Fruit fly (Drosophila melanogaster): ENCODE data around the gene ChLD3.

ChLD3 gene

DNA sequence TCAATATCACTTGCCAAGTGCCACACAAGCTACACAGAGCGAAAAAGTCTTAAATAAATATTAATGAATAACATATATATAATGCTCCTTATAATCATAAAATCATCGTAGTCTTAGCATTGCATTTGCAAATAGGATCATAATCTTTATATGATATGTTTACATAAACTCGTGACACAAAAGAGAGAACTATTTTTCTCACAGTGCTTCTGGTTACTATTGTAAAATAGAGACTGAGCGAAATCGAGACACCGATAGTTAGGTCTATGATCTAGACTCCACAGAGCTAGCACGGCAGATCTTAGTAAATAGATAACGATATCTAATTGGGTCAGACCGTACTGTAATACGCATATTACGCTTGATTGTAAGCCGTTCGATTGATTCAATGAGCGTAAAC is 29.0 kb upstream of the ChLD3 start (continued):
- TF ChIP-seq gfzf (GFP tag; optimal IDR thresholded peaks at IDR 0.05) (no peak), NfI (GFP tag; optimal IDR thresholded peaks at IDR 0.05) (peak; percentile 71), Poxn (GFP tag; IDR thresholded peaks at IDR 0.05) (no peak), kay (GFP tag; optimal IDR thresholded peaks at IDR 0.05) (peak; percentile 55), ara (GFP tag; IDR thresholded peaks at IDR 0.05) (no peak), CG43689 (GFP tag; IDR thresholded peaks at IDR 0.05) (peak; percentile 67; the same call in 1 of the 2 replicates), zfh1 (GFP tag; IDR thresholded peaks at IDR 0.05) (peak; percentile 80), CG10431 (GFP tag; optimal IDR thresholded peaks at IDR 0.05) (no peak), CG18476 (GFP tag; optimal IDR thresholded peaks at IDR 0.05) (peak; percentile 52), dmrt11E (tag; optimal IDR thresholded peaks at IDR 0.05) (peak; percentile 58), Hey (tag; optimal IDR thresholded peaks at IDR 0.05) (no peak), CG1233 (GFP tag; optimal IDR thresholded peaks at IDR 0.05) (no peak), CG17912 (GFP tag; optimal IDR thresholded peaks at IDR 0.05) (no peak), Ptx1 (GFP tag; IDR thresholded peaks at IDR 0.05) (peak; percentile 89), D19A (tag; optimal IDR thresholded peaks at IDR 0.05) (peak; percentile 66), sens (GFP tag) (peak; percentile 85), CG8290 (GFP tag; optimal IDR thresholded peaks at IDR 0.05) (peak; percentile 15), CG8290 (tag; optimal IDR thresholded peaks at IDR 0.05) (peak in 1 of 2 experiments; percentile 52), CG7357 (GFP tag; IDR thresholded peaks at IDR 0.05) (no peak), CG32532 (GFP tag; IDR thresholded peaks at IDR 0.05) (no peak), CG4854 (GFP tag; optimal IDR thresholded peaks at IDR 0.05) (no peak), ems (GFP tag; optimal IDR thresholded peaks at IDR 0.05) (peak; percentile 34), z (GFP tag; IDR thresholded peaks at IDR 0.05) (no peak), tgo (GFP tag; IDR thresholded peaks at IDR 0.05) (peak; percentile 78), Trl (optimal IDR thresholded peaks at IDR 0.05) (no peak), Trl (GFP tag; optimal IDR thresholded peaks at IDR 0.05) (no peak), CG6175 (GFP tag; IDR thresholded peaks at IDR 0.05) (no peak), CG3163 (GFP tag; optimal IDR thresholded peaks at IDR 0.05) (no peak), Mad (GFP tag; optimal IDR thresholded peaks at IDR 0.05) (no peak), Awh (GFP tag; IDR thresholded peaks at IDR 0.05) (no peak), fd96Cb (tag; optimal IDR thresholded peaks at IDR 0.05) (peak; percentile 51), Hmx (GFP tag; optimal IDR thresholded peaks at IDR 0.05) (no peak), pum (GFP tag; optimal IDR thresholded peaks at IDR 0.05) (peak; percentile 4), CG6683 (GFP tag; optimal IDR thresholded peaks at IDR 0.05) (no peak), cato (GFP tag; optimal IDR thresholded peaks at IDR 0.05; ENCODE audit: borderline replicate concordance) (peak; percentile 30), nau (GFP tag; optimal IDR thresholded peaks at IDR 0.05) (no peak), CG13424 (tag; optimal IDR thresholded peaks at IDR 0.05) (peak; percentile 83), unc-4 (GFP tag; IDR thresholded peaks at IDR 0.05; ENCODE audit: partially characterized antibody) (no peak), CG7745 (tag; optimal IDR thresholded peaks at IDR 0.05) (no peak), gem (tag; optimal IDR thresholded peaks at IDR 0.05) (peak; percentile 89), sens-2 (GFP tag; IDR thresholded peaks at IDR 0.05) (peak; percentile 67), sna (GFP tag; IDR thresholded peaks at IDR 0.05; ENCODE audit: partially characterized antibody) (no peak), jumu (GFP tag; optimal IDR thresholded peaks at IDR 0.05) (no peak), lbe (GFP tag; optimal IDR thresholded peaks at IDR 0.05) (no peak), sd (tag; optimal IDR thresholded peaks at IDR 0.05) (no peak), HLHmδ (GFP tag; optimal IDR thresholded peaks at IDR 0.05) (no peak), dimm (GFP tag; IDR thresholded peaks at IDR 0.05) (no peak), CG11695 (GFP tag; IDR thresholded peaks at IDR 0.05) (peak; percentile 53; the same call in 2 of the 3 replicates), bbx (GFP tag; IDR thresholded peaks at IDR 0.05; ENCODE audit: partially characterized antibody) (no peak), CG9817 (tag; optimal IDR thresholded peaks at IDR 0.05) (peak; percentile 66), Abd-B (GFP tag; optimal IDR thresholded peaks at IDR 0.05) (peak; percentile 65), CG10462 (GFP tag; optimal IDR thresholded peaks at IDR 0.05) (peak; percentile 4)

All from whole organism, embryonic.